Fruit fly (Drosophila melanogaster) whole organism, adult: ENCODE data around the gene CG32022.

Experiments
- CG11617 ChIP-seq: fragments of 200-800 bp; sonication (Bioruptor generic); optimal IDR thresholded peaks from 2 replicates; lab custom pipeline; 2017; ENCODE audit warnings: mild to moderate bottlenecking, missing biosample characterization, missing genetic modification reagents, missing genetic modification characterization
- CG12768 ChIP-seq: fragments of 200-800 bp; sonication (Bioruptor generic); optimal IDR thresholded peaks from 2 replicates; lab custom pipeline; 2017; ENCODE audit warnings: missing biosample characterization, missing genetic modification characterization, mild to moderate bottlenecking, moderate library complexity, missing genetic modification reagents
- CG14711 ChIP-seq: fragments of 200-800 bp; sonication (Bioruptor generic); optimal IDR thresholded peaks from 2 replicates; lab custom pipeline; 2018; ENCODE audit warnings: missing biosample characterization, mild to moderate bottlenecking, missing genetic modification characterization, moderate library complexity
- CG1620 ChIP-seq: fragments of 200-800 bp; sonication (Bioruptor generic); optimal IDR thresholded peaks from 2 replicates; lab custom pipeline; 2016; ENCODE audit warnings: missing biosample characterization, missing genetic modification characterization
- CG33017 ChIP-seq: fragments of 200-800 bp; sonication (Bioruptor generic); optimal IDR thresholded peaks from 2 replicates; lab custom pipeline; 2018; ENCODE audit warnings: missing biosample characterization, mild to moderate bottlenecking, missing genetic modification characterization, moderate library complexity
- CG5204 ChIP-seq: fragments of 200-800 bp; sonication (Bioruptor generic); optimal IDR thresholded peaks from 2 replicates; lab custom pipeline; 2016; ENCODE audit warnings: missing biosample characterization, missing genetic modification characterization
- CG7045 ChIP-seq: fragments of 200-800 bp; sonication (Bioruptor generic); optimal IDR thresholded peaks from 2 replicates; lab custom pipeline; 2017; ENCODE audit warnings: missing biosample characterization, mild to moderate bottlenecking, missing genetic modification characterization
- CG7101 ChIP-seq: fragments of 200-800 bp; sonication (Bioruptor generic); optimal IDR thresholded peaks from 2 replicates; lab custom pipeline; 2018; ENCODE audit warnings: missing biosample characterization, mild to moderate bottlenecking, missing genetic modification characterization, moderate library complexity
- Clk ChIP-seq: fragments of 200-800 bp; sonication (Bioruptor generic); optimal IDR thresholded peaks from 2 replicates; lab custom pipeline; 2017; ENCODE audit warnings: missing biosample characterization, missing genetic modification characterization
- Crg-1 ChIP-seq: fragments of 200-800 bp; sonication (Bioruptor generic); optimal IDR thresholded peaks from 2 replicates; lab custom pipeline; 2016; ENCODE audit warnings: missing biosample characterization, missing genetic modification characterization
- Hr96 ChIP-seq: fragments of 200-800 bp; sonication (Bioruptor generic); optimal IDR thresholded peaks from 2 replicates; lab custom pipeline; 2016; ENCODE audit warnings: missing biosample characterization, missing genetic modification characterization
- Mnt ChIP-seq: fragments of 200-800 bp; sonication (Bioruptor generic); optimal IDR thresholded peaks from 2 replicates; lab custom pipeline; 2016; ENCODE audit warnings: missing biosample characterization, mild to moderate bottlenecking, missing genetic modification characterization
- bab1 ChIP-seq: fragments of 200-800 bp; sonication (Bioruptor generic); optimal IDR thresholded peaks from 3 replicates; lab custom pipeline; 2019; ENCODE audit warnings: missing biosample characterization, mild to moderate bottlenecking, missing genetic modification characterization, moderate library complexity
- cic ChIP-seq: fragments of 200-800 bp; sonication (Bioruptor generic); optimal IDR thresholded peaks from 2 replicates; lab custom pipeline; 2017; ENCODE audit warnings: missing biosample characterization, mild to moderate bottlenecking, missing genetic modification characterization, moderate library complexity
- cnc ChIP-seq, 2 experiments: fragments of >200 bp; optimal IDR thresholded peaks; 2 replicates each; lab custom pipeline; 2017
- kay ChIP-seq: fragments of 200-800 bp; sonication (Bioruptor generic); peaks from one replicate; lab custom pipeline; 2016; ENCODE audit warnings: missing biosample characterization, missing genetic modification characterization, borderline replicate concordance
- ovo ChIP-seq: fragments of 200-800 bp; sonication (Bioruptor generic); optimal IDR thresholded peaks from 2 replicates; lab custom pipeline; 2016; ENCODE audit warnings: missing biosample characterization, missing genetic modification characterization
- pad ChIP-seq: fragments of 200-800 bp; sonication (Bioruptor generic); optimal IDR thresholded peaks from 3 replicates; lab custom pipeline; 2017; ENCODE audit warnings: missing biosample characterization, missing genetic modification characterization, mild to moderate bottlenecking, moderate library complexity, missing genetic modification reagents
- tj ChIP-seq: fragments of 200-800 bp; sonication (Bioruptor generic); optimal IDR thresholded peaks from 3 replicates; lab custom pipeline; 2017; ENCODE audit warnings: missing biosample characterization, mild to moderate bottlenecking, missing genetic modification characterization, moderate library complexity
- toe ChIP-seq: fragments of 200-800 bp; sonication (Bioruptor generic); optimal IDR thresholded peaks from 2 replicates; lab custom pipeline; 2016; ENCODE audit warnings: missing biosample characterization, missing genetic modification characterization

The CG32022 gene

dm6 chr3L:8675545-8676084, 45.5 kb downstream of the CG32022 start, which contains the start of gene hry:
Gene hry, plus strand, starts transcription at chr3L:8675759.
- TF ChIP-seq pad (GFP tag; lab: Kevin White, UChicago) (peak; percentile 59), tj (GFP tag; lab: Kevin White, UChicago) (peak; percentile 72), CG7101 (peak; percentile 67), cnc (optimal IDR thresholded peaks at IDR 0.05; lab: Kevin White, UChicago) (peak in 1 of 2 experiments; percentile 38), CG33017 (peak; percentile 59), Crg-1 (GFP tag; lab: Kevin White, UChicago) (no peak), CG11617 (GFP tag; lab: Kevin White, UChicago) (peak; percentile 71), Hr96 (peak; percentile 18), CG5204 (GFP tag; lab: Kevin White, UChicago) (no peak), cic (GFP tag; lab: Kevin White, UChicago) (peak; percentile 85), Clk (GFP tag; lab: Kevin White, UChicago) (peak; percentile 20), CG1620 (GFP tag; lab: Kevin White, UChicago) (peak; percentile 33), CG7045 (GFP tag; lab: Kevin White, UChicago) (peak; percentile 37), CG12768 (GFP tag; lab: Kevin White, UChicago) (peak; percentile 64), kay (GFP tag; lab: Kevin White, UChicago) (peak; percentile 99), Mnt (GFP tag; lab: Kevin White, UChicago) (peak; percentile 64), toe (GFP tag; lab: Kevin White, UChicago) (peak; percentile 67), ovo (GFP tag; lab: Kevin White, UChicago) (peak; percentile 9), CG14711 (tag; lab: Kevin White, UChicago) (peak; percentile 58), bab1 (GFP tag; lab: Kevin White, UChicago) (peak; percentile 94)

DNA sequence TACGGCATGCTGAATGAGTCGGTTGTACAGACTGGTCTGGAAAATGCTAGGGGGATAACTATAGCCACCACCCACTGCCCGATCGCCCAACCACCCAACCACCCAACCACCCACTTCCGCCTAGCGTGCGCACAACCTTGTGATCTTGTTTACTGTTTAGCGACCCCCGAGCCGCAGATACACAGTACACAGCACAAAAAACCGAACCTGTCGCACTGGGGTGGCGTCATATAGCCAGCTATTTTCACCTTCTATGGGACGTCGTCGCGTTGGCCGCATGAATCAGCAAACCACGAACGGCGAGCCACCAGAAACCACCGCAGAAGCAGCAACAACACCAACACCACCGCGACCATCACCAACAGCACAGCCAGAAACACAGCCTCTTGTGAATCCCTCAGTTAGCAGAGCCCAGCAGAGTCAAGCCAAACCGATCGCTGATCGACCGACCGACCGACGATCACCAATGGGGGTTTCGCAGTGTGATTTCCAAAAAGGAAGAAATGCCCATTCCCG, 46.0 kb downstream of the CG32022 start:
- peak; percentile 31 for TF ChIP-seq Hr96
- no peak for TF ChIP-seq toe (GFP tag; lab: Kevin White, UChicago)
- TF ChIP-seq CG7045 (GFP tag; lab: Kevin White, UChicago), result no peak
- TF ChIP-seq CG14711 (tag; lab: Kevin White, UChicago), result no peak
- peak; percentile 63 for TF ChIP-seq CG12768 (GFP tag; lab: Kevin White, UChicago)
- TF ChIP-seq ovo (GFP tag; lab: Kevin White, UChicago), result no peak
- no peak for TF ChIP-seq CG5204 (GFP tag; lab: Kevin White, UChicago)
- no peak for TF ChIP-seq pad (GFP tag; lab: Kevin White, UChicago)
- TF ChIP-seq kay (GFP tag; lab: Kevin White, UChicago), result no peak
- TF ChIP-seq Clk (GFP tag; lab: Kevin White, UChicago), result no peak
- no peak for TF ChIP-seq Mnt (GFP tag; lab: Kevin White, UChicago)

- TF ChIP-seq cnc (optimal IDR thresholded peaks at IDR 0.05; lab: Kevin White, UChicago), result no peak
- TF ChIP-seq Hr96, result peak; percentile 22
- peak; percentile 21 for TF ChIP-seq CG33017
- peak; percentile 17 for TF ChIP-seq CG11617 (GFP tag; lab: Kevin White, UChicago)
- TF ChIP-seq CG1620 (GFP tag; lab: Kevin White, UChicago), result no peak
- no peak for TF ChIP-seq cic (GFP tag; lab: Kevin White, UChicago)
- TF ChIP-seq kay (GFP tag; lab: Kevin White, UChicago), result peak; percentile 24
- no peak for TF ChIP-seq Clk (GFP tag; lab: Kevin White, UChicago)
- TF ChIP-seq CG5204 (GFP tag; lab: Kevin White, UChicago), result no peak
- no peak for TF ChIP-seq pad (GFP tag; lab: Kevin White, UChicago)
- no peak for TF ChIP-seq CG12768 (GFP tag; lab: Kevin White, UChicago)
- peak; percentile 22 for TF ChIP-seq toe (GFP tag; lab: Kevin White, UChicago)
- TF ChIP-seq CG14711 (tag; lab: Kevin White, UChicago), result no peak
- TF ChIP-seq Crg-1 (GFP tag; lab: Kevin White, UChicago), result no peak
- TF ChIP-seq CG7045 (GFP tag; lab: Kevin White, UChicago), result no peak
- TF ChIP-seq tj (GFP tag; lab: Kevin White, UChicago), result peak; percentile 46
- TF ChIP-seq Mnt (GFP tag; lab: Kevin White, UChicago), result peak; percentile 41
- TF ChIP-seq CG7101, result no peak
- TF ChIP-seq bab1 (GFP tag; lab: Kevin White, UChicago), result no peak
- TF ChIP-seq ovo (GFP tag; lab: Kevin White, UChicago), result no peak
These were observed 47.6 kb downstream of the CG32022 start for dm6 chr3L:8673377-8674000.

- TF ChIP-seq CG5204 (GFP tag; lab: Kevin White, UChicago) (peak; percentile 40), tj (GFP tag; lab: Kevin White, UChicago) (peak; percentile 43), CG7101 (peak; percentile 50), Hr96 (peak; percentile 8), CG12768 (GFP tag; lab: Kevin White, UChicago) (no peak), CG14711 (tag; lab: Kevin White, UChicago) (peak; percentile 32), Clk (GFP tag; lab: Kevin White, UChicago) (no peak), CG11617 (GFP tag; lab: Kevin White, UChicago) (peak; percentile 51), bab1 (GFP tag; lab: Kevin White, UChicago) (no peak), CG7045 (GFP tag; lab: Kevin White, UChicago) (no peak), cic (GFP tag; lab: Kevin White, UChicago) (no peak), ovo (GFP tag; lab: Kevin White, UChicago) (peak; percentile 69), Mnt (GFP tag; lab: Kevin White, UChicago) (no peak), pad (GFP tag; lab: Kevin White, UChicago) (peak; percentile 74), CG33017 (no peak), CG1620 (GFP tag; lab: Kevin White, UChicago) (no peak)
These were observed 48.6 kb downstream of the CG32022 start for dm6 chr3L:8672199-8673059.
